Fruit fly (Drosophila melanogaster) whole organism, embryonic: ENCODE data around the gene Nin.
A peak's percentile ranks its signal among the peaks of the same experiment; 100 is the strongest.

ENCODE experiments used
- Ada2b ChIP-seq: fragments of 200-800 bp; sonication (Bioruptor generic); IDR thresholded peaks from 2 replicates; pipeline ENCODE4 v1.3.6; 2022; ENCODE audit warnings: missing biosample characterization, missing genetic modification characterization
- Atf3 ChIP-seq: fragments of 200-800 bp; sonication (Bioruptor generic); optimal IDR thresholded peaks from 3 replicates; lab custom pipeline; 2016; ENCODE audit warnings: missing biosample characterization, missing genetic modification characterization
- B-H1 ChIP-seq: fragments of 200-800 bp; sonication (Bioruptor generic); IDR thresholded peaks from 3 replicates; pipeline ENCODE4 v1.3.6; 2022; ENCODE audit warnings: missing biosample characterization, missing genetic modification characterization
- B-H2 ChIP-seq: fragments of 200-800 bp; sonication (Bioruptor generic); optimal IDR thresholded peaks from 2 replicates; lab custom pipeline; 2018; ENCODE audit warnings: missing biosample characterization, mild to moderate bottlenecking, missing genetic modification characterization
- CG11560 ChIP-seq: fragments of 200-800 bp; sonication (Bioruptor generic); IDR thresholded peaks from 3 replicates; pipeline ENCODE4 v1.3.6; 2022; ENCODE audit warnings: missing biosample characterization, missing genetic modification characterization
- CG11723 ChIP-seq: fragments of 200-800 bp; sonication (Bioruptor generic); optimal IDR thresholded peaks from 2 replicates; lab custom pipeline; 2017; ENCODE audit warnings: missing biosample characterization, mild to moderate bottlenecking, missing genetic modification characterization
- CG12236 ChIP-seq: fragments of 200-800 bp; sonication (Bioruptor generic); optimal IDR thresholded peaks from 2 replicates; lab custom pipeline; 2016; ENCODE audit warnings: missing biosample characterization, missing genetic modification characterization
- CG12299 ChIP-seq: fragments of 200-800 bp; sonication (Bioruptor generic); optimal IDR thresholded peaks from 2 replicates; lab custom pipeline; 2018; ENCODE audit warnings: missing biosample characterization, mild to moderate bottlenecking, missing genetic modification characterization
- CG12391 ChIP-seq: fragments of 200-800 bp; sonication (Bioruptor generic); optimal IDR thresholded peaks from 3 replicates; lab custom pipeline; 2018; ENCODE audit warnings: missing biosample characterization, mild to moderate bottlenecking, missing genetic modification characterization, moderate library complexity
- CG15011 ChIP-seq: fragments of 200-800 bp; sonication (Bioruptor generic); optimal IDR thresholded peaks from 3 replicates; lab custom pipeline; 2018; ENCODE audit warnings: missing biosample characterization, mild to moderate bottlenecking, missing genetic modification characterization
- CG1792 ChIP-seq: fragments of 200-800 bp; sonication (Bioruptor generic); optimal IDR thresholded peaks from 2 replicates; lab custom pipeline; 2016; ENCODE audit warnings: missing biosample characterization, missing genetic modification characterization
- CG2889 ChIP-seq: fragments of 200-800 bp; sonication (Bioruptor generic); IDR thresholded peaks from 3 replicates; pipeline ENCODE4 v1.3.6; 2022; ENCODE audit warnings: missing biosample characterization, missing genetic modification characterization
- CG30403 ChIP-seq: fragments of 200-800 bp; sonication (Bioruptor generic); optimal IDR thresholded peaks from 3 replicates; lab custom pipeline; 2016; ENCODE audit warnings: missing biosample characterization, missing genetic modification characterization
- CG3065 ChIP-seq: fragments of 200-800 bp; sonication (Bioruptor generic); optimal IDR thresholded peaks from 2 replicates; lab custom pipeline; 2016; ENCODE audit warnings: missing biosample characterization, missing genetic modification characterization
- CG34224 ChIP-seq: fragments of 200-800 bp; sonication (Bioruptor generic); IDR thresholded peaks from 3 replicates; pipeline ENCODE4 v1.3.6; 2022; ENCODE audit warnings: missing biosample characterization, missing genetic modification characterization; ENCODE audit not compliant: partially characterized antibody
- CG4820 ChIP-seq: fragments of 200-800 bp; sonication (Bioruptor generic); optimal IDR thresholded peaks from 3 replicates; lab custom pipeline; 2016; ENCODE audit warnings: missing biosample characterization, missing genetic modification characterization
- CG4854 ChIP-seq: fragments of 200-800 bp; sonication (Bioruptor generic); optimal IDR thresholded peaks from 2 replicates; lab custom pipeline; 2016; ENCODE audit warnings: missing biosample characterization, missing genetic modification characterization, inconsistent platforms
- CG7745 ChIP-seq: fragments of 200-800 bp; sonication (Bioruptor generic); optimal IDR thresholded peaks from 2 replicates; lab custom pipeline; 2018; ENCODE audit warnings: missing biosample characterization, mild to moderate bottlenecking, missing genetic modification characterization, moderate library complexity
- Dip2 ChIP-seq: fragments of 200-800 bp; sonication (Bioruptor generic); IDR thresholded peaks from 2 replicates; pipeline ENCODE4 v1.3.6; 2022; ENCODE audit warnings: missing biosample characterization, missing genetic modification characterization
- Dll ChIP-seq: fragments of 200-800 bp; sonication (Bioruptor generic); IDR thresholded peaks from 4 replicates; pipeline ENCODE4 v1.3.6; 2022; ENCODE audit warnings: missing biosample characterization, missing genetic modification characterization; ENCODE audit not compliant: partially characterized antibody
- Hey ChIP-seq: fragments of 200-800 bp; sonication (Bioruptor generic); optimal IDR thresholded peaks from 3 replicates; lab custom pipeline; 2018; ENCODE audit warnings: missing biosample characterization, mild to moderate bottlenecking, missing genetic modification characterization
- HmgZ ChIP-seq: fragments of 200-800 bp; sonication (Bioruptor generic); optimal IDR thresholded peaks from 2 replicates; lab custom pipeline; 2018; ENCODE audit warnings: missing biosample characterization, mild to moderate bottlenecking, missing genetic modification characterization
- Hr51 ChIP-seq, 2 experiments: fragments of 200-800 bp; sonication (Bioruptor generic); optimal IDR thresholded peaks; 2 replicates in 1 of 2; 3 replicates in 1 of 2; lab custom pipeline; 2016 to 2018; ENCODE audit warnings: missing biosample characterization in 2 of 2, missing genetic modification characterization in 2 of 2, mild to moderate bottlenecking in 1 of 2, moderate library complexity in 1 of 2
- MBD-R2 ChIP-seq: fragments of 200-800 bp; sonication (Bioruptor generic); IDR thresholded peaks from 2 replicates; pipeline ENCODE4 v1.3.6; 2022; ENCODE audit warnings: missing biosample characterization, missing genetic modification characterization
- Mrtf ChIP-seq: fragments of 200-800 bp; sonication (Bioruptor generic); IDR thresholded peaks from 3 replicates; pipeline ENCODE4 v1.3.6; 2022; ENCODE audit warnings: missing biosample characterization, missing genetic modification characterization
- NK7.1 ChIP-seq: fragments of 200-800 bp; sonication (Bioruptor generic); optimal IDR thresholded peaks from 3 replicates; lab custom pipeline; 2016; ENCODE audit warnings: missing biosample characterization, missing genetic modification characterization
- Optix ChIP-seq: fragments of 200-800 bp; sonication (Bioruptor generic); IDR thresholded peaks from 3 replicates; pipeline ENCODE4 v1.3.6; 2022; ENCODE audit warnings: missing biosample characterization, missing genetic modification characterization
- Poxn ChIP-seq: fragments of 200-800 bp; sonication (Bioruptor generic); IDR thresholded peaks from 2 replicates; pipeline ENCODE4 v1.3.6; 2022; ENCODE audit warnings: missing biosample characterization, missing genetic modification characterization
- Rx ChIP-seq: fragments of 200-800 bp; sonication (Bioruptor generic); IDR thresholded peaks from 2 replicates; pipeline ENCODE4 v1.3.6; 2022; ENCODE audit warnings: missing biosample characterization, missing genetic modification characterization
- Ssrp ChIP-seq: fragments of 200-800 bp; sonication (Bioruptor generic); optimal IDR thresholded peaks from 2 replicates; lab custom pipeline; 2018; ENCODE audit warnings: missing biosample characterization, mild to moderate bottlenecking, missing genetic modification characterization, moderate library complexity
- cas ChIP-seq: fragments of 200-800 bp; sonication (Bioruptor generic); IDR thresholded peaks from 2 replicates; pipeline ENCODE4 v1.3.6; 2022; ENCODE audit warnings: missing biosample characterization, missing genetic modification characterization
- chinmo ChIP-seq: fragments of 200-800 bp; sonication (Bioruptor generic); IDR thresholded peaks from 4 replicates; pipeline ENCODE4 v1.3.6; 2022; ENCODE audit warnings: missing biosample characterization, missing genetic modification characterization; ENCODE audit not compliant: partially characterized antibody
- dmrt99B ChIP-seq: fragments of 200-800 bp; sonication (Bioruptor generic); optimal IDR thresholded peaks from 2 replicates; lab custom pipeline; 2018; ENCODE audit warnings: missing biosample characterization, mild to moderate bottlenecking, missing genetic modification characterization, moderate library complexity
- en ChIP-seq: fragments of 200-800 bp; sonication (Bioruptor generic); optimal IDR thresholded peaks from 2 replicates; lab custom pipeline; 2016; ENCODE audit warnings: missing biosample characterization, missing genetic modification characterization
- fd3F ChIP-seq: fragments of 200-800 bp; sonication (Bioruptor generic); optimal IDR thresholded peaks from 2 replicates; lab custom pipeline; 2018; ENCODE audit warnings: missing biosample characterization, mild to moderate bottlenecking, missing genetic modification characterization, moderate library complexity
- fd96Cb ChIP-seq: fragments of 200-800 bp; sonication (Bioruptor generic); optimal IDR thresholded peaks from 2 replicates; lab custom pipeline; 2018; ENCODE audit warnings: missing biosample characterization, mild to moderate bottlenecking, missing genetic modification characterization, moderate library complexity
- fru ChIP-seq: fragments of >200 bp; optimal IDR thresholded peaks from 2 replicates; lab custom pipeline; 2017
- gcm ChIP-seq: fragments of 200-800 bp; sonication (Bioruptor generic); optimal IDR thresholded peaks from 2 replicates; lab custom pipeline; 2019; ENCODE audit warnings: missing biosample characterization, mild to moderate bottlenecking, missing genetic modification characterization, moderate library complexity
- grn ChIP-seq: fragments of 200-800 bp; sonication (Bioruptor generic); optimal IDR thresholded peaks from 3 replicates; lab custom pipeline; 2017; ENCODE audit warnings: missing biosample characterization, missing genetic modification characterization
- klu ChIP-seq: fragments of 200-800 bp; sonication (Bioruptor generic); IDR thresholded peaks from 2 replicates; pipeline ENCODE4 v1.3.6; 2022; ENCODE audit warnings: missing biosample characterization, missing genetic modification characterization
- lilli ChIP-seq: fragments of 200-800 bp; sonication (Bioruptor generic); optimal IDR thresholded peaks from 3 replicates; lab custom pipeline; 2016; ENCODE audit warnings: missing biosample characterization, missing genetic modification characterization
- lov ChIP-seq, 2 experiments: fragments of 200-800 bp in 1 of 2; fragments of >200 bp in 1 of 2; sonication (Bioruptor generic) in 1 of 2; IDR thresholded peaks in 1 of 2; optimal IDR thresholded peaks in 1 of 2; 2 replicates in 1 of 2; 3 replicates in 1 of 2; pipeline versions ENCODE4 v1.3.6 to Lab custom; 2017 to 2022; ENCODE audit warnings: missing biosample characterization in 1 of 2, missing genetic modification characterization in 1 of 2
- luna ChIP-seq: fragments of 200-800 bp; sonication (Bioruptor generic); optimal IDR thresholded peaks from 2 replicates; lab custom pipeline; 2016; ENCODE audit warnings: missing biosample characterization, missing genetic modification characterization
- nau ChIP-seq: fragments of 200-800 bp; sonication (Bioruptor generic); optimal IDR thresholded peaks from 3 replicates; lab custom pipeline; 2017; ENCODE audit warnings: missing biosample characterization, mild to moderate bottlenecking, missing genetic modification characterization, missing genetic modification reagents
- otp ChIP-seq: fragments of 200-800 bp; sonication (Bioruptor generic); IDR thresholded peaks from 3 replicates; pipeline ENCODE4, ENCODE4 v1.3.6; 2022; ENCODE audit warnings: missing biosample characterization, missing genetic modification characterization
- run ChIP-seq: fragments of 200-800 bp; sonication (Bioruptor generic); optimal IDR thresholded peaks from 3 replicates; lab custom pipeline; 2018; ENCODE audit warnings: missing biosample characterization, mild to moderate bottlenecking, missing genetic modification characterization
- schlank ChIP-seq: fragments of 200-800 bp; sonication (Bioruptor generic); optimal IDR thresholded peaks from 2 replicates; lab custom pipeline; 2018; ENCODE audit warnings: missing biosample characterization, mild to moderate bottlenecking, missing genetic modification characterization
- seq ChIP-seq: fragments of 200-800 bp; sonication (Bioruptor generic); IDR thresholded peaks from 2 replicates; pipeline ENCODE4 v1.3.6; 2022; ENCODE audit warnings: missing biosample characterization, missing genetic modification characterization
- sima ChIP-seq: fragments of 200-800 bp; sonication (Bioruptor generic); optimal IDR thresholded peaks from 2 replicates; lab custom pipeline; 2016; ENCODE audit warnings: missing biosample characterization, missing genetic modification characterization
- sr ChIP-seq: fragments of 200-800 bp; sonication (Bioruptor generic); IDR thresholded peaks from 3 replicates; pipeline ENCODE4 v1.3.6; 2022; ENCODE audit warnings: missing biosample characterization, missing genetic modification characterization
- wor ChIP-seq: fragments of 200-800 bp; sonication (Bioruptor generic); IDR thresholded peaks from 2 replicates; pipeline ENCODE4 v1.3.6; 2022; ENCODE audit warnings: missing biosample characterization, missing genetic modification characterization

Gene Nin

DNA sequence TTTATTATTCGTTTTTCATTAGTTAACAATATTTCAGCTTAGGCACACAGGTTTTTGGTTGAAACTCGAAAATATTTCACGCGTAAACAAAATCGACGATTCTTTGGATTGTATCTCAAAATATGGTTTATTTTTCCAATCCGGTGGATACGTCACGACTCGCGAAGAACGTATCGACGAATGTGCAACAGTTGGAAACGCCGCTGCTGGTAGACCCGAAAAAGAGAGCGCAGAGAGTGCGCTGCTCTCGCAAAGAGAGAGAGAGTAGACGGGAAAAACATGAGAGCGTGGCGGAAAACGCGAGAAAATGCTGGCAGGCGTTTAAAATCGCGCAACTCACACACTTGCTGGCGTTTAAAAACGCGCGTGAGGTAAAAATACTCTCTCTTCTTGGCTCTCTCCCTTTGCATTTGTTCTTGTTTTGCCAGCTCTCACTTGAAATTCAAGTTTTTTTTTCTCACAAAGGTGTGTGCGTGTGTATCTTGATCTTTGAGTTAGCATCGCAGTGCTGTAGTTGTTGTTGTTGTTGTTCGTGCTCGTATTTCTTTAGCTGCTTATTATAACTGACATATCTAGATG, 41.1 kb downstream of the Nin start (continued):
- TF ChIP-seq CG11723 (GFP tag; lab: Kevin White, UChicago) (peak; percentile 24), CG12299 (tag; lab: Kevin White, UChicago) (no peak), fd96Cb (tag; lab: Kevin White, UChicago) (no peak), Rx (GFP tag; lab: Robert Waterston, UW) (no peak), CG30403 (no peak), Hey (tag; lab: Kevin White, UChicago) (no peak), Ada2b (GFP tag; lab: Robert Waterston, UW) (no peak), CG4854 (GFP tag; lab: Kevin White, UChicago) (no peak), CG12391 (tag; lab: Kevin White, UChicago) (no peak), fru (lab: Kevin White, UChicago) (no peak), CG7745 (tag; lab: Kevin White, UChicago) (peak; percentile 58), lov (optimal IDR thresholded peaks at IDR 0.05; lab: Kevin White, UChicago) (no peak), lov (GFP tag; IDR thresholded peaks at IDR 0.05; lab: Robert Waterston, UW) (no peak), sima (GFP tag; lab: Kevin White, UChicago) (no peak), lilli (GFP tag; lab: Kevin White, UChicago) (peak; percentile 10), B-H1 (GFP tag; lab: Robert Waterston, UW) (no peak; the same call in 2 of the 3 replicates), nau (GFP tag; lab: Kevin White, UChicago) (peak; percentile 44), chinmo (GFP tag; lab: Robert Waterston, UW) (peak; percentile 80; the same call in 2 of the 4 replicates), fd3F (GFP tag; lab: Kevin White, UChicago) (no peak), klu (GFP tag; lab: Robert Waterston, UW) (no peak), wor (no peak), otp (no peak), CG11560 (tag; lab: Robert Waterston, UW) (no peak), CG4820 (GFP tag; lab: Kevin White, UChicago) (no peak), schlank (no peak), CG34224 (peak; percentile 92), run (no peak), CG3065 (GFP tag; lab: Kevin White, UChicago) (no peak), dmrt99B (tag; lab: Kevin White, UChicago) (no peak), Mrtf (GFP tag; lab: Robert Waterston, UW) (no peak), Dip2 (GFP tag; lab: Robert Waterston, UW) (no peak), B-H2 (GFP tag; lab: Kevin White, UChicago) (no peak), Optix (GFP tag; lab: Robert Waterston, UW) (no peak), Dll (peak; percentile 76), MBD-R2 (GFP tag; lab: Robert Waterston, UW) (no peak), CG2889 (no peak), Hr51 (GFP tag; optimal IDR thresholded peaks at IDR 0.05; lab: Kevin White, UChicago) (no peak), gcm (GFP tag; lab: Kevin White, UChicago) (peak; percentile 74), cas (GFP tag; lab: Robert Waterston, UW) (no peak), CG12236 (GFP tag; lab: Kevin White, UChicago) (no peak), Poxn (GFP tag; lab: Robert Waterston, UW) (no peak), seq (GFP tag; lab: Robert Waterston, UW) (peak; percentile 37; the same call in 1 of the 2 replicates), HmgZ (tag; lab: Kevin White, UChicago) (peak; percentile 17), Atf3 (no peak), CG1792 (no peak), luna (GFP tag; lab: Kevin White, UChicago) (no peak), en (GFP tag; lab: Kevin White, UChicago) (no peak), grn (peak; percentile 96), sr (GFP tag; lab: Robert Waterston, UW) (no peak), NK7.1 (no peak), CG15011 (GFP tag; lab: Kevin White, UChicago) (no peak), Ssrp (no peak)
